Worm (Caenorhabditis elegans) whole organism, L4 larva: ENCODE measurements around the gene ZK632.9.

ENCODE experiments used
- T26A8.4 ChIP-seq: fragments of 200-800 bp; sonication (Bioruptor generic); IDR thresholded peaks from 2 replicates; pipeline ENCODE4 v1.3.6; 2022; ENCODE audit warnings: missing genetic modification characterization, missing compliant biosample characterization
- Y105C5A.15 ChIP-seq: fragments of 200-800 bp; sonication (Bioruptor generic); IDR thresholded peaks from 2 replicates; pipeline ENCODE4 v1.3.6; 2022; ENCODE audit warnings: missing genetic modification characterization, missing compliant biosample characterization
- Y75B8A.6 ChIP-seq: fragments of 200-800 bp; sonication (Bioruptor generic); IDR thresholded peaks from 2 replicates; pipeline ENCODE4 v1.3.6; 2022; ENCODE audit warnings: missing genetic modification reagents, missing genetic modification characterization, missing compliant biosample characterization
- ZK337.2 ChIP-seq: fragments of 200-800 bp; sonication (Bioruptor generic); IDR thresholded peaks from 2 replicates; pipeline ENCODE4 v1.3.6; 2022; ENCODE audit warnings: missing genetic modification reagents, missing genetic modification characterization, missing compliant biosample characterization
- aha-1 ChIP-seq: fragments of 150-350 bp; peaks from one replicate; lab custom pipeline; 2014; ENCODE audit warnings: missing biosample characterization, missing genetic modification characterization
- ceh-28 ChIP-seq: fragments of 150-350 bp; optimal IDR thresholded peaks from 2 replicates; lab custom pipeline; 2014; ENCODE audit warnings: missing biosample characterization, missing genetic modification reagents, missing genetic modification characterization
- ceh-32 ChIP-seq: sonication (generic microtip); optimal IDR thresholded peaks from 2 replicates; lab custom pipeline; 2016; ENCODE audit warnings: mild to moderate bottlenecking, missing genetic modification characterization, missing compliant biosample characterization; ENCODE audit not compliant: poor library complexity
- ces-1 ChIP-seq: fragments of 150-350 bp; sonication (generic microtip); optimal IDR thresholded peaks from 4 replicates; lab custom pipeline; 2014; ENCODE audit warnings: missing biosample characterization, missing genetic modification reagents, missing genetic modification characterization
- daf-16 ChIP-seq, 3 experiments: sonication (generic microtip); optimal IDR thresholded peaks; 2 replicates each; lab custom pipeline; 2016 to 2017; ENCODE audit warnings: missing genetic modification characterization in 3 of 3, missing genetic modification reagents in 3 of 3, mild to moderate bottlenecking in 2 of 3, missing compliant biosample characterization in 2 of 3, missing biosample characterization in 1 of 3, moderate library complexity in 1 of 3
- daf-19 ChIP-seq: fragments of 200-800 bp; sonication (Bioruptor generic); conservative IDR thresholded peaks from 2 replicates; pipeline ENCODE4 v1.3.6; 2022; ENCODE audit warnings: missing genetic modification characterization, missing compliant biosample characterization
- daf-8 ChIP-seq: fragments of 200-800 bp; sonication (Bioruptor generic); IDR thresholded peaks from 2 replicates; pipeline ENCODE4 v1.3.6; 2022; ENCODE audit warnings: missing genetic modification characterization, missing compliant biosample characterization
- dmd-6 ChIP-seq: fragments of 200-800 bp; sonication (Bioruptor generic); IDR thresholded peaks from 2 replicates; pipeline ENCODE4 v1.3.6; 2022; ENCODE audit warnings: missing genetic modification reagents, missing genetic modification characterization, missing compliant biosample characterization
- dmd-9 ChIP-seq: fragments of 200-800 bp; sonication (Bioruptor generic); IDR thresholded peaks from 2 replicates; pipeline ENCODE4 v1.3.6; 2022; ENCODE audit warnings: missing genetic modification reagents, missing genetic modification characterization, missing compliant biosample characterization
- dpl-1 ChIP-seq: fragments of 150-350 bp; optimal IDR thresholded peaks from 2 replicates; lab custom pipeline; 2014; ENCODE audit warnings: missing biosample characterization, missing genetic modification reagents, missing genetic modification characterization
- dve-1 ChIP-seq: sonication (generic microtip); optimal IDR thresholded peaks from 2 replicates; lab custom pipeline; 2017; ENCODE audit warnings: antibody characterized with exemption, mild to moderate bottlenecking, missing genetic modification characterization, missing compliant biosample characterization; ENCODE audit not compliant: insufficient read depth
- egl-43 ChIP-seq: fragments of 200-800 bp; sonication (Bioruptor generic); IDR thresholded peaks from 2 replicates; pipeline ENCODE4 v1.3.6; 2022; ENCODE audit warnings: missing genetic modification reagents, missing genetic modification characterization, missing compliant biosample characterization
- hlh-11 ChIP-seq: fragments of 200-800 bp; sonication (Bioruptor generic); optimal IDR thresholded peaks from 2 replicates; lab custom pipeline; 2018; ENCODE audit warnings: mild to moderate bottlenecking, missing genetic modification characterization, missing compliant biosample characterization
- hlh-30 ChIP-seq: sonication (generic microtip); optimal IDR thresholded peaks from 2 replicates; lab custom pipeline; 2017; ENCODE audit warnings: antibody characterized with exemption, mild to moderate bottlenecking, missing genetic modification characterization, missing compliant biosample characterization; ENCODE audit not compliant: insufficient read depth
- lin-29 ChIP-seq: fragments of 200-800 bp; sonication (Bioruptor generic); IDR thresholded peaks from 2 replicates; pipeline ENCODE4 v1.3.6; 2022; ENCODE audit warnings: missing genetic modification reagents, missing genetic modification characterization, missing compliant biosample characterization
- lir-3 ChIP-seq: sonication (generic microtip); optimal IDR thresholded peaks from 2 replicates; lab custom pipeline; 2016; ENCODE audit warnings: mild to moderate bottlenecking, missing genetic modification characterization, missing compliant biosample characterization
- mes-2 ChIP-seq: sonication (generic microtip); optimal IDR thresholded peaks from 2 replicates; lab custom pipeline; 2016; ENCODE audit warnings: missing genotype, mild to moderate bottlenecking, missing genetic modification characterization, missing compliant biosample characterization; ENCODE audit not compliant: poor library complexity, severe bottlenecking
- mxl-2 ChIP-seq: fragments of 200-800 bp; sonication (Bioruptor generic); conservative IDR thresholded peaks from 2 replicates; pipeline ENCODE4 v1.3.6; 2022; ENCODE audit warnings: missing genetic modification reagents, missing genetic modification characterization, missing compliant biosample characterization
- nhr-237 ChIP-seq: sonication (generic microtip); optimal IDR thresholded peaks from 2 replicates; lab custom pipeline; 2017; ENCODE audit warnings: missing biosample characterization, missing genetic modification characterization
- nhr-28 ChIP-seq: fragments of 150-350 bp; optimal IDR thresholded peaks from 2 replicates; lab custom pipeline; 2014; ENCODE audit warnings: missing biosample characterization, missing genetic modification characterization
- nhr-6 ChIP-seq: fragments of 150-350 bp; optimal IDR thresholded peaks from 2 replicates; lab custom pipeline; 2014; ENCODE audit warnings: missing biosample characterization, missing genetic modification characterization
- nhr-77 ChIP-seq: fragments of 150-350 bp; optimal IDR thresholded peaks from 2 replicates; lab custom pipeline; 2014; ENCODE audit warnings: missing biosample characterization, missing genetic modification characterization
- pha-4 ChIP-seq, 2 experiments: fragments of 150-350 bp in 1 of 2; fragments of 200-800 bp in 1 of 2; sonication (Bioruptor generic) in 1 of 2; IDR thresholded peaks in 1 of 2; optimal IDR thresholded peaks in 1 of 2; 2 replicates each; pipeline versions ENCODE4 v1.3.6 to Lab custom; 2014 to 2022; ENCODE audit warnings: missing genetic modification characterization in 2 of 2, missing genetic modification reagents in 2 of 2, missing biosample characterization in 1 of 2, missing compliant biosample characterization in 1 of 2
- php-3 ChIP-seq: fragments of 200-800 bp; sonication (Bioruptor generic); IDR thresholded peaks from 2 replicates; pipeline ENCODE4 v1.3.6; 2022; ENCODE audit warnings: missing genetic modification reagents, missing genetic modification characterization, missing compliant biosample characterization
- sdz-12 ChIP-seq: fragments of 200-800 bp; sonication (Bioruptor generic); optimal IDR thresholded peaks from 2 replicates; lab custom pipeline; 2018; ENCODE audit warnings: mild to moderate bottlenecking, missing genetic modification characterization, missing compliant biosample characterization
- set-16 ChIP-seq: fragments of 200-800 bp; sonication (Bioruptor generic); IDR thresholded peaks from 2 replicates; pipeline ENCODE4 v1.3.6; 2022; ENCODE audit warnings: missing genetic modification reagents, missing genetic modification characterization, missing compliant biosample characterization
- snpc-1.2 ChIP-seq: fragments of 200-800 bp; sonication (Bioruptor generic); IDR thresholded peaks from 2 replicates; pipeline ENCODE4 v1.3.6; 2022; ENCODE audit warnings: missing genetic modification reagents, missing genetic modification characterization, missing compliant biosample characterization
- unc-62 ChIP-seq, 3 experiments: fragments of 150-350 bp in 1 of 3; sonication (generic microtip); optimal IDR thresholded peaks in 2 of 3; peaks in 1 of 3; 1 replicate in 1 of 3; 2 replicates in 2 of 3; lab custom pipeline; 2014 to 2017; ENCODE audit warnings: missing biosample characterization in 3 of 3, missing genetic modification characterization in 3 of 3, missing genetic modification reagents in 3 of 3, missing genotype in 1 of 3

The ZK632.9 gene

ce11 chrIII:9825073-9825828 is at the start of gene ZK632.9:
ZK632.9 (minus strand) TSS chrIII:9825432.
- TF ChIP-seq dve-1 (tag; lab: Kevin White, UChicago) (peak; percentile 54), daf-16 (GFP tag; optimal IDR thresholded peaks at IDR 0.05; lab: Kevin White, UChicago) (no peak), daf-16 (tag; optimal IDR thresholded peaks at IDR 0.05; lab: Kevin White, UChicago) (peak; percentile 94), ceh-28 (tag; lab: Kevin White, UChicago) (peak; percentile 26), nhr-237 (tag; lab: Kevin White, UChicago) (no peak), dpl-1 (GFP tag; lab: Kevin White, UChicago) (peak; percentile 10), dmd-6 (GFP tag; lab: Robert Waterston, UW) (peak; percentile 48), set-16 (GFP tag; lab: Robert Waterston, UW) (0 out of 2 replicates have a peak, but pooled peaks have one; percentile 16), Y75B8A.6 (GFP tag; lab: Robert Waterston, UW) (peak; percentile 70; the same call in 1 of the 2 replicates), nhr-6 (no peak), T26A8.4 (GFP tag; lab: Robert Waterston, UW) (peak; percentile 41; the same call in 1 of the 2 replicates), nhr-28 (peak; percentile 63), mes-2 (peak; percentile 33), pha-4 (GFP tag; IDR thresholded peaks at IDR 0.05; lab: Robert Waterston, UW) (0 out of 2 replicates have a peak, but pooled peaks have one; percentile 32), pha-4 (tag; optimal IDR thresholded peaks at IDR 0.05; lab: Kevin White, UChicago) (no peak), hlh-11 (tag; lab: Kevin White, UChicago) (peak; percentile 41), ceh-32 (tag; lab: Kevin White, UChicago) (no peak), egl-43 (GFP tag; lab: Robert Waterston, UW) (peak; percentile 54), Y105C5A.15 (GFP tag; lab: Robert Waterston, UW) (0 out of 2 replicates have a peak, but pooled peaks have one; percentile 25), snpc-1.2 (0 out of 2 replicates have a peak, but pooled peaks have one; percentile 34), unc-62 (GFP tag; optimal IDR thresholded peaks at IDR 0.05 in 1 of 2; lab: Kevin White, UChicago) (peak in 1 of 2 experiments; percentile 56), unc-62 (tag; optimal IDR thresholded peaks at IDR 0.05; lab: Kevin White, UChicago) (no peak), daf-8 (GFP tag; lab: Robert Waterston, UW) (no peak)

ce11 chrIII:9874515-9874914 is 49.3 kb upstream of the ZK632.9 start:
- TF ChIP-seq lir-3 (tag; lab: Kevin White, UChicago): no peak
- no peak for TF ChIP-seq dmd-9 (GFP tag; lab: Robert Waterston, UW)
- TF ChIP-seq daf-19: no peak
- TF ChIP-seq mes-2: no peak
- TF ChIP-seq mxl-2 (GFP tag; lab: Robert Waterston, UW): no peak
- no peak for TF ChIP-seq ZK337.2
- no peak for TF ChIP-seq aha-1 (tag; lab: Kevin White, UChicago)
- no peak for TF ChIP-seq nhr-28
- no peak for TF ChIP-seq hlh-30 (tag; lab: Kevin White, UChicago)
- TF ChIP-seq sdz-12 (GFP tag; lab: Kevin White, UChicago): no peak
- no peak for TF ChIP-seq nhr-77 (tag; lab: Kevin White, UChicago)
- TF ChIP-seq, all 104 proteins: peak for 0

ce11 chrIII:9871032-9871431 is 45.8 kb upstream of the ZK632.9 start, which contains the start of gene ZK757.1:
ZK757.1 (minus strand) TSS chrIII:9871132.
- TF ChIP-seq php-3 (GFP tag; lab: Robert Waterston, UW) (no peak), ces-1 (no peak), T26A8.4 (GFP tag; lab: Robert Waterston, UW) (no peak), lin-29 (GFP tag; lab: Robert Waterston, UW) (no peak), mes-2 (no peak)
